Worm (Caenorhabditis elegans) whole organism, L1 larva: Measurements from ENCODE around the gene srz-12.

ENCODE experiments used
- blmp-1 ChIP-seq: fragments of 150-350 bp; optimal IDR thresholded peaks from 2 replicates; lab custom pipeline; 2014; ENCODE audit warnings: missing biosample characterization, missing genetic modification characterization
- ceh-82 ChIP-seq, 3 experiments: fragments of 150-350 bp in 1 of 3; sonication (generic microtip) in 2 of 3; optimal IDR thresholded peaks; 2 replicates each; lab custom pipeline; 2014 to 2017; ENCODE audit warnings: missing biosample characterization in 3 of 3, missing genetic modification characterization in 3 of 3
- dpl-1 ChIP-seq, 3 experiments: fragments of 150-350 bp in 2 of 3; sonication (generic microtip) in 1 of 3; optimal IDR thresholded peaks; 2 replicates each; lab custom pipeline; 2014 to 2017; ENCODE audit warnings: missing biosample characterization in 3 of 3, missing genetic modification characterization in 3 of 3, missing genetic modification reagents in 3 of 3
- elt-2 ChIP-seq: sonication (generic microtip); optimal IDR thresholded peaks from 2 replicates; lab custom pipeline; 2016; ENCODE audit warnings: missing genetic modification characterization, mild to moderate bottlenecking, inconsistent platforms, missing compliant biosample characterization, missing genetic modification reagents
- hpl-2 ChIP-seq: fragments of 150-350 bp; optimal IDR thresholded peaks from 2 replicates; lab custom pipeline; 2014; ENCODE audit warnings: missing biosample characterization, missing genetic modification reagents, missing genetic modification characterization
- jun-1 ChIP-seq: fragments of 150-350 bp; optimal IDR thresholded peaks from 2 replicates; lab custom pipeline; 2014; ENCODE audit warnings: missing biosample characterization, missing genetic modification reagents, missing genetic modification characterization
- mdl-1 ChIP-seq, 2 experiments: fragments of 150-350 bp; optimal IDR thresholded peaks; 2 replicates each; lab custom pipeline; 2014 to 2017; ENCODE audit warnings: missing biosample characterization in 2 of 2, missing genetic modification characterization in 2 of 2, inconsistent platforms in 1 of 2
- nhr-12 ChIP-seq: sonication (generic microtip); optimal IDR thresholded peaks from 2 replicates; lab custom pipeline; 2017; ENCODE audit warnings: missing biosample characterization, missing genetic modification characterization
- nhr-28 ChIP-seq: fragments of 150-350 bp; optimal IDR thresholded peaks from 2 replicates; lab custom pipeline; 2014; ENCODE audit warnings: missing biosample characterization, missing genetic modification characterization
- nhr-76 ChIP-seq: sonication (generic microtip); optimal IDR thresholded peaks from 2 replicates; lab custom pipeline; 2017; ENCODE audit warnings: missing biosample characterization, missing genetic modification characterization
- unc-62 ChIP-seq: fragments of 150-350 bp; optimal IDR thresholded peaks from 2 replicates; lab custom pipeline; 2014; ENCODE audit warnings: missing biosample characterization, missing genetic modification reagents, missing genetic modification characterization
- unc-86 ChIP-seq: sonication (generic microtip); optimal IDR thresholded peaks from 2 replicates; lab custom pipeline; 2016; ENCODE audit warnings: missing genetic modification characterization, missing compliant biosample characterization
- xbp-1 ChIP-seq: sonication (generic microtip); optimal IDR thresholded peaks from 2 replicates; lab custom pipeline; 2016; ENCODE audit warnings: missing genetic modification characterization, missing compliant biosample characterization
- ztf-11 ChIP-seq, 2 experiments: sonication (generic microtip); optimal IDR thresholded peaks; 2 replicates each; lab custom pipeline; 2016 to 2017; ENCODE audit warnings: missing genetic modification characterization in 2 of 2, missing biosample characterization in 1 of 2, missing compliant biosample characterization in 1 of 2

- peak; percentile 59 for TF ChIP-seq elt-2 (tag; lab: Kevin White, UChicago)
- no peak for TF ChIP-seq unc-62 (GFP tag; lab: Kevin White, UChicago)
- TF ChIP-seq ceh-82 (tag; optimal IDR thresholded peaks at IDR 0.05; lab: Kevin White, UChicago) = peak; percentile 22 to 85 (median 71)
- TF ChIP-seq unc-86 (tag; lab: Kevin White, UChicago) = peak; percentile 52
- TF ChIP-seq ztf-11 (tag; optimal IDR thresholded peaks at IDR 0.05; lab: Kevin White, UChicago) = peak in 1 of 2 experiments; percentile 34
- TF ChIP-seq mdl-1 (tag; optimal IDR thresholded peaks at IDR 0.05; lab: Kevin White, UChicago) = peak in 1 of 2 experiments; percentile 76
- peak; percentile 64 for TF ChIP-seq xbp-1 (tag; lab: Kevin White, UChicago)
- TF ChIP-seq nhr-12 = peak; percentile 12
- TF ChIP-seq dpl-1 (GFP tag; optimal IDR thresholded peaks at IDR 0.05; lab: Kevin White, UChicago) = peak; percentile 38 to 64 (median 51)
- TF ChIP-seq blmp-1 (tag; lab: Kevin White, UChicago) = no peak
- TF ChIP-seq hpl-2 (GFP tag; lab: Kevin White, UChicago) = peak; percentile 13
- TF ChIP-seq nhr-76 (tag; lab: Kevin White, UChicago) = no peak
- no peak for TF ChIP-seq jun-1 (tag; lab: Kevin White, UChicago)
- no peak for TF ChIP-seq nhr-28 (tag; lab: Kevin White, UChicago)
These were observed 11.3 kb upstream of the srz-12 start for ce11 chrV:15873762-15874161.
